Fruit fly (Drosophila melanogaster): Measurements from ENCODE around the gene Shawl.
A peak's percentile ranks its signal among the peaks of the same experiment; 100 is the strongest.

Gene Shawl

DNA sequence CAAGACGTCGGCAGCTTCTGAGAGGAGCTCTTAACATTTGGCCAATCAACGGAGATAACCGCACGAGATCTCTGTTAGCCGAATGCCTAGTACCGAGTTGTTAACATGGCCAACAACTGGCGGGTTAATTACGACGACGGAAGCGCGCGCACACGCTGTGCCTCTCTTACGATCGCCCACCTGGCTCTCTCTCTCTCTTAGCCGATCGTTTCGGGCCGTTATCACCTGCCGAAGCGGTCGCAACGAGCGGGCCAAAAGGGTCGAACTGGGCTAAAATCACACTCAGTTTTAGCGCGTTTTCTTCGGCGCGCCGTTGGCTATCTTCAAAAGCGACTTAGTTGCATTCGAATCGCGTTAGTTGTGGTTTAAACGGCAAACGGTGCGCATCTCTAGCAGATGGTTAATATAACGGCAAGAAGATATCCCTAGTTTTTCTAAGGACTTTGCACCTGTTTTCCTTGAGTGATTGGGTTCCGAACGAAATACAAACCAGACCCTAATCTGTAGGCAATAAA, 1.3 kb upstream of the Shawl start, which contains the start of gene Mco1 (continued):
- no peak for TF ChIP-seq MTF-1 (GFP tag; optimal IDR thresholded peaks at IDR 0.05; ENCODE audit: borderline replicate concordance)
- no peak for TF ChIP-seq nau (GFP tag; optimal IDR thresholded peaks at IDR 0.05)
- TF ChIP-seq Dip3 (GFP tag; optimal IDR thresholded peaks at IDR 0.05), result no peak
- TF ChIP-seq CG3163 (GFP tag; optimal IDR thresholded peaks at IDR 0.05), result peak; percentile 79
- TF ChIP-seq CTCF (GFP tag; optimal IDR thresholded peaks at IDR 0.05), result no peak
- no peak for TF ChIP-seq CG1233 (GFP tag; optimal IDR thresholded peaks at IDR 0.05)
- TF ChIP-seq zfh1 (GFP tag; IDR thresholded peaks at IDR 0.05), result no peak
- no peak for TF ChIP-seq CG11696 (GFP tag; IDR thresholded peaks at IDR 0.05)
- no peak for TF ChIP-seq CG7839 (tag; optimal IDR thresholded peaks at IDR 0.05)
- TF ChIP-seq Jarid2 (GFP tag; optimal IDR thresholded peaks at IDR 0.05), result peak; percentile 9
- TF ChIP-seq Ravus (GFP tag; IDR thresholded peaks at IDR 0.05), result no peak
- TF ChIP-seq CG14014 (GFP tag; IDR thresholded peaks at IDR 0.05), result no peak
- TF ChIP-seq Xrp1 (GFP tag; IDR thresholded peaks at IDR 0.05), result no peak
- 0 out of 3 replicates have a peak, but pooled peaks have one; percentile 17 for TF ChIP-seq ci (GFP tag; IDR thresholded peaks at IDR 0.05)
- no peak for TF ChIP-seq lilli (GFP tag; optimal IDR thresholded peaks at IDR 0.05)
- TF ChIP-seq CG17612 (GFP tag; IDR thresholded peaks at IDR 0.05), result no peak
- TF ChIP-seq Trl (optimal IDR thresholded peaks at IDR 0.05), result peak; percentile 51 to 54
- no peak for TF ChIP-seq Trl (GFP tag; optimal IDR thresholded peaks at IDR 0.05)
- TF ChIP-seq CG11456 (GFP tag; IDR thresholded peaks at IDR 0.05), result no peak
- no peak for TF ChIP-seq gt (GFP tag; IDR thresholded peaks at IDR 0.05)
- TF ChIP-seq Atf3 (GFP tag; optimal IDR thresholded peaks at IDR 0.05), result no peak
- TF ChIP-seq Deaf1 (tag; optimal IDR thresholded peaks at IDR 0.05), result peak; percentile 90

dm6 chr2L:9400153-9400552, 14.8 kb downstream of the Shawl start:
- no peak for TF ChIP-seq p53 (GFP tag; optimal IDR thresholded peaks at IDR 0.05)
- TF ChIP-seq Dref (GFP tag; IDR thresholded peaks at IDR 0.05), result no peak
- no peak for TF ChIP-seq nom (GFP tag; optimal IDR thresholded peaks at IDR 0.05)
- TF ChIP-seq lov (optimal IDR thresholded peaks at IDR 0.05), result no peak
- no peak for TF ChIP-seq lov (GFP tag; IDR thresholded peaks at IDR 0.05)
- no peak for TF ChIP-seq ssp (GFP tag; IDR thresholded peaks at IDR 0.05)
- TF ChIP-seq gcm (GFP tag; optimal IDR thresholded peaks at IDR 0.05), result no peak
- peak; percentile 12; the same call in 1 of the 2 replicates for TF ChIP-seq Rfx (GFP tag; IDR thresholded peaks at IDR 0.05)
- TF ChIP-seq CG8388 (GFP tag; optimal IDR thresholded peaks at IDR 0.05), result no peak
- no peak for TF ChIP-seq klu (GFP tag; IDR thresholded peaks at IDR 0.05)
- no peak for TF ChIP-seq Max (GFP tag; optimal IDR thresholded peaks at IDR 0.05)
- peak; percentile 8 for TF ChIP-seq ind (GFP tag; optimal IDR thresholded peaks at IDR 0.05)
- TF ChIP-seq ato (GFP tag; IDR thresholded peaks at IDR 0.05; ENCODE audit: partially characterized antibody), result no peak
- no peak for TF ChIP-seq CG12391 (tag; optimal IDR thresholded peaks at IDR 0.05)
- no peak for TF ChIP-seq wdn (GFP tag; IDR thresholded peaks at IDR 0.05)
- no peak for TF ChIP-seq oc (tag; optimal IDR thresholded peaks at IDR 0.05)
- no peak for TF ChIP-seq kay (GFP tag; optimal IDR thresholded peaks at IDR 0.05)
- no peak for TF ChIP-seq pnt (GFP tag; optimal IDR thresholded peaks at IDR 0.05)
- TF ChIP-seq CG10267 (tag; optimal IDR thresholded peaks at IDR 0.05), result no peak
- TF ChIP-seq danr (GFP tag; IDR thresholded peaks at IDR 0.05), result no peak
- TF ChIP-seq Scr (GFP tag; IDR thresholded peaks at IDR 0.05; ENCODE audit: partially characterized antibody), result no peak
- TF ChIP-seq CG31441 (GFP tag; IDR thresholded peaks at IDR 0.05), result 0 out of 2 replicates have a peak, but pooled peaks have one; percentile 29
- TF ChIP-seq tll (GFP tag; optimal IDR thresholded peaks at IDR 0.05), result no peak
- peak; percentile 30 for TF ChIP-seq Meics (GFP tag; optimal IDR thresholded peaks at IDR 0.05)
- TF ChIP-seq Hr3 (GFP tag; optimal IDR thresholded peaks at IDR 0.05), result no peak
- TF ChIP-seq CG2120 (GFP tag; optimal IDR thresholded peaks at IDR 0.05), result peak; percentile 50
- peak; percentile 34 for TF ChIP-seq caup (GFP tag; optimal IDR thresholded peaks at IDR 0.05; ENCODE audit: severe bottlenecking)
- TF ChIP-seq wek (GFP tag; optimal IDR thresholded peaks at IDR 0.05), result no peak
- TF ChIP-seq slbo (GFP tag; IDR thresholded peaks at IDR 0.05), result peak; percentile 42; the same call in 1 of the 2 replicates
- no peak for TF ChIP-seq Tbp (GFP tag; optimal IDR thresholded peaks at IDR 0.05)
- TF ChIP-seq lilli (GFP tag; optimal IDR thresholded peaks at IDR 0.05), result no peak
- no peak for TF ChIP-seq HLH3B (GFP tag; IDR thresholded peaks at IDR 0.05)
